Worm (Caenorhabditis elegans): ENCODE measurements around the gene F53A10.2.
A peak's percentile ranks its signal among the peaks of the same experiment; 100 is the strongest.

DNA sequence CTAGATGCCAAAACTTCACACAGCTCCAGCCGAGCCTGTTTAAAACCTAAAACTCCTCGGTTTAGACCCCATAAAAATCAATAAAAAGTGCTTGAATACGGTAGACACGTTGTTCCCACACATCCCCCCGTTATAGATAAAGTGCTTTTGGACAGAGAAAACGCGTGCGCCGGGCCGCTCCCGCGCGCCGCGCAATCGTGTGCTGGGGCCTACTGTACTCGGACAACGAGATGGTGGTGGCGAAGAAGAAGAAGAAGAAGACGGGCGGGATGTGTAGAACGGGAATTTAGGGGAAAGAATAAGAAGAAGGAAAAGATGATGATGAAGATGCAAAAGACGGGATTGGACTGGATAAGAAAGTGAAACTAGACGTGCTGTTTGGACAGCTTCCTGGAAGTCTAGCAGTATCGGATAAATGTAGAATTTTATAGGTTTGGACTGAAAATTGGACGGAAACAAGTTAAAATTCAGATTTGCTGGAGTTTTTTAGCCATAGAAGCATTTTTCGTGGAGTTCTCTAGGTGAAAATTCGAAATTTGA is 47.3 kb downstream of the F53A10.2 start:
- TF ChIP-seq lsy-2 (tag; optimal IDR thresholded peaks at IDR 0.05) (no peak), unc-39 (tag; optimal IDR thresholded peaks at IDR 0.05) (no peak), ztf-11 (tag; optimal IDR thresholded peaks at IDR 0.05) (no peak), nhr-76 (tag; optimal IDR thresholded peaks at IDR 0.05) (no peak), blmp-1 (tag; optimal IDR thresholded peaks at IDR 0.05) (peak; percentile 26), ces-1 (GFP tag; optimal IDR thresholded peaks at IDR 0.05) (no peak), ceh-83 (GFP tag; optimal IDR thresholded peaks at IDR 0.05) (no peak), snpc-4 (tag; optimal IDR thresholded peaks at IDR 0.05) (no peak)
